Fruit fly (Drosophila melanogaster): ENCODE results near the gene CG6136.

- TF ChIP-seq EcR (GFP tag; optimal IDR thresholded peaks at IDR 0.05) (no peak), psq (optimal IDR thresholded peaks at IDR 0.05) (no peak), CG8478 (optimal IDR thresholded peaks at IDR 0.05) (no peak), Dll (optimal IDR thresholded peaks at IDR 0.05) (no peak), usp (GFP tag; optimal IDR thresholded peaks at IDR 0.05) (no peak)
These were observed 35.0 kb upstream of the CG6136 start, which contains the start of gene CG6125 for dm6 chr3R:15407020-15407501.

All from whole organism.